Fruit fly (Drosophila melanogaster) whole organism: Measurements from ENCODE around the gene CHMP2B.

Experiments used
- CG8478 ChIP-seq: fragments of >200 bp; optimal IDR thresholded peaks from 2 replicates; lab custom pipeline; 2018; ENCODE audit warnings: inconsistent platforms
- Dll ChIP-seq: fragments of >200 bp; optimal IDR thresholded peaks from 2 replicates; lab custom pipeline; 2017
- psq ChIP-seq: fragments of >200 bp; optimal IDR thresholded peaks from 2 replicates; lab custom pipeline; 2017

dm6 chr3L:5180968-5181612 lies 41.7 kb downstream of the CHMP2B start:
- no peak for TF ChIP-seq psq
- no peak for TF ChIP-seq CG8478 (lab: Kevin White, UChicago)
- TF ChIP-seq Dll (lab: Kevin White, UChicago) = no peak
